Fruit fly (Drosophila melanogaster) whole organism, embryonic: ENCODE results near the gene odd.

ENCODE experiments used
- Antp ChIP-seq: fragments of 200-800 bp; sonication (Bioruptor generic); optimal IDR thresholded peaks from 3 replicates; lab custom pipeline; 2016; ENCODE audit warnings: missing biosample characterization, missing genetic modification characterization
- B-H2 ChIP-seq: fragments of 200-800 bp; sonication (Bioruptor generic); optimal IDR thresholded peaks from 2 replicates; lab custom pipeline; 2018; ENCODE audit warnings: missing biosample characterization, mild to moderate bottlenecking, missing genetic modification characterization
- BEAF-32 ChIP-seq: fragments of 200-800 bp; sonication (Bioruptor generic); optimal IDR thresholded peaks from 3 replicates; lab custom pipeline; 2017; ENCODE audit warnings: missing biosample characterization, missing genetic modification characterization, mild to moderate bottlenecking, moderate library complexity, missing genetic modification reagents
- Bgb ChIP-seq: fragments of 200-800 bp; sonication (Bioruptor generic); IDR thresholded peaks from 2 replicates; pipeline ENCODE4 v1.3.6; 2022; ENCODE audit warnings: missing biosample characterization, missing genetic modification characterization; ENCODE audit not compliant: partially characterized antibody
- CG14667 ChIP-seq: fragments of 200-800 bp; sonication (Bioruptor generic); IDR thresholded peaks from 2 replicates; pipeline ENCODE4 v1.3.6; 2022; ENCODE audit warnings: missing biosample characterization, missing genetic modification characterization
- CG15011 ChIP-seq: fragments of 200-800 bp; sonication (Bioruptor generic); optimal IDR thresholded peaks from 3 replicates; lab custom pipeline; 2018; ENCODE audit warnings: missing biosample characterization, mild to moderate bottlenecking, missing genetic modification characterization
- CG15073 ChIP-seq: fragments of 200-800 bp; sonication (Bioruptor generic); optimal IDR thresholded peaks from 2 replicates; lab custom pipeline; 2016; ENCODE audit warnings: missing biosample characterization, missing genetic modification characterization
- CG16813 ChIP-seq: fragments of 200-800 bp; sonication (Bioruptor generic); IDR thresholded peaks from 3 replicates; pipeline ENCODE4 v1.3.6; 2022; ENCODE audit warnings: missing biosample characterization, missing genetic modification characterization; ENCODE audit not compliant: partially characterized antibody
- CG16815 ChIP-seq: fragments of 200-800 bp; sonication (Bioruptor generic); optimal IDR thresholded peaks from 3 replicates; lab custom pipeline; 2017; ENCODE audit warnings: missing biosample characterization, mild to moderate bottlenecking, missing genetic modification characterization
- CG1792 ChIP-seq: fragments of 200-800 bp; sonication (Bioruptor generic); optimal IDR thresholded peaks from 2 replicates; lab custom pipeline; 2016; ENCODE audit warnings: missing biosample characterization, missing genetic modification characterization
- CG4820 ChIP-seq: fragments of 200-800 bp; sonication (Bioruptor generic); optimal IDR thresholded peaks from 3 replicates; lab custom pipeline; 2016; ENCODE audit warnings: missing biosample characterization, missing genetic modification characterization
- CG6683 ChIP-seq: fragments of 200-800 bp; sonication (Bioruptor generic); optimal IDR thresholded peaks from 2 replicates; lab custom pipeline; 2017; ENCODE audit warnings: missing biosample characterization, mild to moderate bottlenecking, missing genetic modification characterization, missing genetic modification reagents
- CG6765 ChIP-seq: fragments of 200-800 bp; sonication (Bioruptor generic); optimal IDR thresholded peaks from 3 replicates; lab custom pipeline; 2017; ENCODE audit warnings: missing biosample characterization, mild to moderate bottlenecking, missing genetic modification characterization
- CG8765 ChIP-seq: fragments of 200-800 bp; sonication (Bioruptor generic); IDR thresholded peaks from 2 replicates; pipeline ENCODE4 v1.3.6; 2022; ENCODE audit warnings: missing biosample characterization, missing genetic modification characterization
- CG8924 ChIP-seq: fragments of 200-800 bp; optimal IDR thresholded peaks from 3 replicates; lab custom pipeline; 2019; ENCODE audit warnings: missing biosample characterization, mild to moderate bottlenecking, missing genetic modification characterization, moderate library complexity
- Gsc ChIP-seq: fragments of 200-800 bp; sonication (Bioruptor generic); IDR thresholded peaks from 2 replicates; pipeline ENCODE4 v1.3.6; 2022; ENCODE audit warnings: missing biosample characterization, missing genetic modification characterization
- H2.0 ChIP-seq: fragments of 200-800 bp; sonication (Bioruptor generic); IDR thresholded peaks from 2 replicates; pipeline ENCODE4 v1.3.6; 2022; ENCODE audit warnings: missing biosample characterization, missing genetic modification characterization
- HmgZ ChIP-seq: fragments of 200-800 bp; sonication (Bioruptor generic); optimal IDR thresholded peaks from 2 replicates; lab custom pipeline; 2018; ENCODE audit warnings: missing biosample characterization, mild to moderate bottlenecking, missing genetic modification characterization
- MBD-R2 ChIP-seq: fragments of 200-800 bp; sonication (Bioruptor generic); IDR thresholded peaks from 2 replicates; pipeline ENCODE4 v1.3.6; 2022; ENCODE audit warnings: missing biosample characterization, missing genetic modification characterization
- Mad ChIP-seq: fragments of 200-800 bp; sonication (Bioruptor generic); optimal IDR thresholded peaks from 2 replicates; lab custom pipeline; 2016; ENCODE audit warnings: missing biosample characterization, missing genetic modification characterization
- Med ChIP-seq: fragments of 200-800 bp; sonication (Bioruptor generic); peaks from one replicate; lab custom pipeline; 2016; ENCODE audit warnings: missing biosample characterization, missing genetic modification characterization, mild to moderate bottlenecking, inconsistent platforms, moderate library complexity
- Myb ChIP-seq: fragments of 200-800 bp; sonication (Bioruptor generic); optimal IDR thresholded peaks from 2 replicates; lab custom pipeline; 2016; ENCODE audit warnings: missing biosample characterization, missing genetic modification characterization
- Neu2 ChIP-seq: fragments of 200-800 bp; sonication (Bioruptor generic); optimal IDR thresholded peaks from 3 replicates; lab custom pipeline; 2016; ENCODE audit warnings: missing biosample characterization, missing genetic modification characterization, borderline replicate concordance
- Side ChIP-seq: fragments of 200-800 bp; sonication (Bioruptor generic); optimal IDR thresholded peaks from 2 replicates; lab custom pipeline; 2016; ENCODE audit warnings: missing biosample characterization, missing genetic modification characterization
- Taf1 ChIP-seq: fragments of 200-800 bp; sonication (Bioruptor generic); IDR thresholded peaks from 2 replicates; pipeline ENCODE4 v1.3.6; 2022; ENCODE audit warnings: missing biosample characterization, missing genetic modification characterization
- Xbp1 ChIP-seq: fragments of 200-800 bp; sonication (Bioruptor generic); optimal IDR thresholded peaks from 3 replicates; lab custom pipeline; 2016; ENCODE audit warnings: missing biosample characterization, mild to moderate bottlenecking, missing genetic modification characterization
- abd-A ChIP-seq: fragments of 200-800 bp; sonication (Bioruptor generic); optimal IDR thresholded peaks from 3 replicates; lab custom pipeline; 2019; ENCODE audit warnings: missing biosample characterization, mild to moderate bottlenecking, missing genetic modification characterization, moderate library complexity
- az2 ChIP-seq: fragments of 200-800 bp; sonication (Bioruptor generic); optimal IDR thresholded peaks from 3 replicates; lab custom pipeline; 2016; ENCODE audit warnings: missing biosample characterization, missing genetic modification characterization
- chn ChIP-seq: fragments of 200-800 bp; sonication (Bioruptor generic); optimal IDR thresholded peaks from 2 replicates; lab custom pipeline; 2016; ENCODE audit warnings: missing biosample characterization, missing genetic modification characterization
- corto ChIP-seq: fragments of 200-800 bp; sonication (Bioruptor generic); optimal IDR thresholded peaks from 2 replicates; lab custom pipeline; 2016; ENCODE audit warnings: missing biosample characterization, mild to moderate bottlenecking, missing genetic modification characterization, moderate library complexity
- danr ChIP-seq: fragments of 200-800 bp; sonication (Bioruptor generic); IDR thresholded peaks from 2 replicates; pipeline ENCODE4 v1.3.6; 2022; ENCODE audit warnings: missing biosample characterization, missing genetic modification characterization
- fd3F ChIP-seq: fragments of 200-800 bp; sonication (Bioruptor generic); optimal IDR thresholded peaks from 2 replicates; lab custom pipeline; 2018; ENCODE audit warnings: missing biosample characterization, mild to moderate bottlenecking, missing genetic modification characterization, moderate library complexity
- fd96Cb ChIP-seq: fragments of 200-800 bp; sonication (Bioruptor generic); optimal IDR thresholded peaks from 2 replicates; lab custom pipeline; 2018; ENCODE audit warnings: missing biosample characterization, mild to moderate bottlenecking, missing genetic modification characterization, moderate library complexity
- fu2 ChIP-seq: fragments of 200-800 bp; sonication (Bioruptor generic); optimal IDR thresholded peaks from 2 replicates; lab custom pipeline; 2016; ENCODE audit warnings: missing biosample characterization, missing genetic modification characterization
- gem ChIP-seq: fragments of 200-800 bp; sonication (Bioruptor generic); optimal IDR thresholded peaks from 2 replicates; lab custom pipeline; 2019; ENCODE audit warnings: missing biosample characterization, mild to moderate bottlenecking, missing genetic modification characterization, moderate library complexity
- ham ChIP-seq: fragments of 200-800 bp; sonication (Bioruptor generic); IDR thresholded peaks from 2 replicates; pipeline ENCODE4 v1.3.6; 2022; ENCODE audit warnings: missing biosample characterization, missing genetic modification characterization
- her ChIP-seq: fragments of 200-800 bp; sonication (Bioruptor generic); optimal IDR thresholded peaks from 2 replicates; lab custom pipeline; 2016; ENCODE audit warnings: missing biosample characterization, missing genetic modification characterization
- jing ChIP-seq: fragments of 200-800 bp; sonication (Bioruptor generic); optimal IDR thresholded peaks from 2 replicates; lab custom pipeline; 2018; ENCODE audit warnings: missing biosample characterization, mild to moderate bottlenecking, missing genetic modification characterization
- lab ChIP-seq: fragments of 200-800 bp; sonication (Bioruptor generic); optimal IDR thresholded peaks from 3 replicates; lab custom pipeline; 2017; ENCODE audit warnings: missing biosample characterization, missing genetic modification characterization, mild to moderate bottlenecking, moderate library complexity, missing genetic modification reagents
- mirr ChIP-seq: fragments of 200-800 bp; sonication (Bioruptor generic); optimal IDR thresholded peaks from 3 replicates; lab custom pipeline; 2018; ENCODE audit warnings: missing biosample characterization, mild to moderate bottlenecking, missing genetic modification characterization
- otp ChIP-seq: fragments of 200-800 bp; sonication (Bioruptor generic); IDR thresholded peaks from 3 replicates; pipeline ENCODE4, ENCODE4 v1.3.6; 2022; ENCODE audit warnings: missing biosample characterization, missing genetic modification characterization
- pan ChIP-seq, 4 experiments: fragments of >200 bp in 3 of 4; fragments of 200-800 bp in 1 of 4; sonication (Bioruptor generic) in 1 of 4; optimal IDR thresholded peaks in 3 of 4; IDR thresholded peaks in 1 of 4; 2 replicates each; pipeline versions ENCODE4 v1.3.6 to Lab custom; 2017 to 2022; ENCODE audit warnings: missing biosample characterization in 2 of 4, missing genetic modification characterization in 2 of 4, mixed read lengths in 1 of 4
- pfk ChIP-seq: fragments of 200-800 bp; sonication (Bioruptor generic); optimal IDR thresholded peaks from 2 replicates; lab custom pipeline; 2018; ENCODE audit warnings: missing biosample characterization, mild to moderate bottlenecking, missing genetic modification characterization, moderate library complexity
- pros ChIP-seq: fragments of 200-800 bp; sonication (Bioruptor generic); optimal IDR thresholded peaks from 3 replicates; lab custom pipeline; 2019; ENCODE audit warnings: missing biosample characterization, mild to moderate bottlenecking, missing genetic modification characterization, moderate library complexity
- salm ChIP-seq: fragments of 200-800 bp; sonication (Bioruptor generic); optimal IDR thresholded peaks from 2 replicates; lab custom pipeline; 2018; ENCODE audit warnings: missing biosample characterization, mild to moderate bottlenecking, missing genetic modification characterization
- sqz ChIP-seq: fragments of 200-800 bp; sonication (Bioruptor generic); optimal IDR thresholded peaks from 3 replicates; lab custom pipeline; 2018; ENCODE audit warnings: missing biosample characterization, mild to moderate bottlenecking, missing genetic modification characterization
- stc ChIP-seq: fragments of 200-800 bp; sonication (Bioruptor generic); IDR thresholded peaks from 2 replicates; pipeline ENCODE4 v1.3.6; 2022; ENCODE audit warnings: missing biosample characterization, missing genetic modification characterization
- twi ChIP-seq: fragments of 200-800 bp; optimal IDR thresholded peaks from 2 replicates; lab custom pipeline; 2019; ENCODE audit warnings: missing biosample characterization, mild to moderate bottlenecking, missing genetic modification characterization, moderate library complexity
- unpg ChIP-seq: fragments of 200-800 bp; sonication (Bioruptor generic); optimal IDR thresholded peaks from 3 replicates; lab custom pipeline; 2018; ENCODE audit warnings: missing biosample characterization, mild to moderate bottlenecking, missing genetic modification characterization, moderate library complexity

Gene odd

DNA sequence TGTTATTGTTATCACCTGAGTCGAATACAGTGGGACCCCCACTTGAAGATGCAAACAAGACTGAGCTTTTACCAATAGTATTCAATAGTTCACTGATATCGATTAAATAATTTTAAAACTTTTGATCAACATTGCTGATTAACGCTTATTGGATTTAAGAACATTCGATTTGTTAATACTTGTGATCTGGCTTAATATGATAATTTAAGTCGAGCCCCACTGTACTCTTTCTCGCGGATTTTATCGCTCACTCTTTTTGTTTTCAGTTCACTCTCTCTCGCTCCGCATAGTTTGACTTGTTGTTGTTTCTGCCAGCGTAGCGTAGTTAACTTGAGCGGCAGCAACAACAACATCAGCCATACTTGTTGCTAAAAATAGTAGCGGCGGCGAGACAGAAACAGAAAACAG, 49.1 kb upstream of the odd start (continued):
- TF ChIP-seq pros (peak; percentile 88), CG6765 (GFP tag; lab: Kevin White, UChicago) (peak; percentile 97), Bgb (no peak), CG15011 (GFP tag; lab: Kevin White, UChicago) (peak; percentile 97), BEAF-32 (GFP tag; lab: Kevin White, UChicago) (peak; percentile 24), fd3F (GFP tag; lab: Kevin White, UChicago) (peak; percentile 96), twi (tag; lab: Kevin White, UChicago) (peak; percentile 96), lab (GFP tag; lab: Kevin White, UChicago) (peak; percentile 99), Mad (GFP tag; lab: Kevin White, UChicago) (peak; percentile 94), MBD-R2 (GFP tag; lab: Robert Waterston, UW) (peak; percentile 98), CG1792 (peak; percentile 96), salm (tag; lab: Kevin White, UChicago) (peak; percentile 98), gem (peak; percentile 99), unpg (peak; percentile 99), Neu2 (GFP tag; lab: Kevin White, UChicago) (peak; percentile 88), CG16815 (GFP tag; lab: Kevin White, UChicago) (peak; percentile 96), stc (GFP tag; lab: Robert Waterston, UW) (peak; percentile 98), chn (peak; percentile 96), Med (GFP tag; lab: Kevin White, UChicago) (peak; percentile 100), B-H2 (GFP tag; lab: Kevin White, UChicago) (peak; percentile 99), Taf1 (peak; percentile 98), CG4820 (GFP tag; lab: Kevin White, UChicago) (peak; percentile 98), abd-A (tag; lab: Kevin White, UChicago) (peak; percentile 96), ham (GFP tag; lab: Robert Waterston, UW) (peak; percentile 94; the same call in 1 of the 2 replicates), CG16813 (GFP tag; lab: Robert Waterston, UW) (no peak), Gsc (peak; percentile 89; the same call in 1 of the 2 replicates), danr (peak; percentile 95), H2.0 (GFP tag; lab: Robert Waterston, UW) (peak; percentile 97), Side (peak; percentile 99), pan (optimal IDR thresholded peaks at IDR 0.05; lab: Kevin White, UChicago) (no peak), pan (GFP tag; optimal IDR thresholded peaks at IDR 0.05 in 1 of 2, IDR thresholded peaks at IDR 0.05 in 1 of 2) (peak in 1 of 2 experiments; percentile 98), jing (GFP tag; lab: Kevin White, UChicago) (peak; percentile 96), Myb (GFP tag; lab: Kevin White, UChicago) (peak; percentile 91), CG14667 (GFP tag; lab: Robert Waterston, UW) (peak; percentile 97), fd96Cb (tag; lab: Kevin White, UChicago) (peak; percentile 98), CG15073 (peak; percentile 85), fu2 (GFP tag; lab: Kevin White, UChicago) (peak; percentile 98), HmgZ (tag; lab: Kevin White, UChicago) (peak; percentile 99), pfk (peak; percentile 76), her (GFP tag; lab: Kevin White, UChicago) (peak; percentile 97), otp (GFP tag; lab: Robert Waterston, UW) (peak; percentile 97), Xbp1 (GFP tag; lab: Kevin White, UChicago) (peak; percentile 99), sqz (GFP tag; lab: Kevin White, UChicago) (peak; percentile 97), Antp (peak; percentile 98), az2 (GFP tag; lab: Kevin White, UChicago) (peak; percentile 98), mirr (peak; percentile 99), CG8765 (GFP tag; lab: Robert Waterston, UW) (peak; percentile 95), CG8924 (tag; lab: Kevin White, UChicago) (peak; percentile 99), corto (GFP tag; lab: Kevin White, UChicago) (peak; percentile 98), CG6683 (GFP tag; lab: Kevin White, UChicago) (peak; percentile 96)
